Worm (Caenorhabditis elegans) whole organism, mixed stage, embryonic: ENCODE data around the gene egrh-1.

Experiments
- M03D4.4 ChIP-seq: sonication (generic microtip); optimal IDR thresholded peaks from 2 replicates; lab custom pipeline; 2017; ENCODE audit warnings: mild to moderate bottlenecking, missing genetic modification characterization, missing compliant biosample characterization
- bed-3 ChIP-seq: fragments of 200-800 bp; sonication (Bioruptor generic); optimal IDR thresholded peaks from 3 replicates; lab custom pipeline; 2018; ENCODE audit warnings: mild to moderate bottlenecking, missing genetic modification characterization, moderate library complexity, missing compliant biosample characterization
- blmp-1 ChIP-seq: fragments of 150-350 bp; optimal IDR thresholded peaks from 2 replicates; lab custom pipeline; 2014; ENCODE audit warnings: missing biosample characterization, missing genetic modification characterization
- ceh-39 ChIP-seq: fragments of 150-350 bp; optimal IDR thresholded peaks from 2 replicates; lab custom pipeline; 2014; ENCODE audit warnings: missing biosample characterization, missing genetic modification characterization
- ceh-43 ChIP-seq: fragments of 200-800 bp; sonication (Bioruptor generic); optimal IDR thresholded peaks from 2 replicates; lab custom pipeline; 2018; ENCODE audit warnings: mild to moderate bottlenecking, missing genetic modification characterization, moderate library complexity, missing compliant biosample characterization
- ceh-83 ChIP-seq: fragments of 200-800 bp; sonication (Bioruptor generic); optimal IDR thresholded peaks from 2 replicates; lab custom pipeline; 2018; ENCODE audit warnings: mild to moderate bottlenecking, missing genetic modification characterization, missing compliant biosample characterization
- ces-1 ChIP-seq: fragments of 150-350 bp; optimal IDR thresholded peaks from 2 replicates; lab custom pipeline; 2014; ENCODE audit warnings: missing biosample characterization, missing genetic modification reagents, missing genetic modification characterization
- cnd-1 ChIP-seq: fragments of 200-800 bp; sonication (Bioruptor generic); optimal IDR thresholded peaks from 2 replicates; lab custom pipeline; 2018; ENCODE audit warnings: mild to moderate bottlenecking, missing genetic modification characterization, missing compliant biosample characterization
- drap-1 ChIP-seq: fragments of 200-800 bp; sonication (Bioruptor generic); optimal IDR thresholded peaks from 3 replicates; lab custom pipeline; 2018; ENCODE audit warnings: mild to moderate bottlenecking, missing genetic modification characterization, missing compliant biosample characterization
- elt-1 ChIP-seq: sonication (generic microtip); optimal IDR thresholded peaks from 2 replicates; lab custom pipeline; 2017; ENCODE audit warnings: missing genetic modification characterization, mild to moderate bottlenecking, missing compliant biosample characterization, antibody characterized with exemption, moderate library complexity, borderline replicate concordance; ENCODE audit not compliant: insufficient read depth
- elt-3 ChIP-seq: fragments of 150-350 bp; optimal IDR thresholded peaks from 2 replicates; lab custom pipeline; 2014; ENCODE audit warnings: missing biosample characterization, missing genetic modification characterization
- flh-1 ChIP-seq: fragments of 200-800 bp; sonication (Bioruptor generic); optimal IDR thresholded peaks from 2 replicates; lab custom pipeline; 2018; ENCODE audit warnings: mild to moderate bottlenecking, missing genetic modification characterization, moderate library complexity, missing compliant biosample characterization
- hlh-1 ChIP-seq: fragments of 150-350 bp; optimal IDR thresholded peaks from 2 replicates; lab custom pipeline; 2014; ENCODE audit warnings: missing biosample characterization, missing genetic modification reagents, missing genetic modification characterization
- lin-13 ChIP-seq: fragments of 150-350 bp; optimal IDR thresholded peaks from 2 replicates; lab custom pipeline; 2014; ENCODE audit warnings: missing biosample characterization, missing genetic modification characterization
- lin-32 ChIP-seq: fragments of 200-800 bp; sonication (Bioruptor generic); optimal IDR thresholded peaks from 2 replicates; lab custom pipeline; 2018; ENCODE audit warnings: mild to moderate bottlenecking, missing genetic modification characterization, missing compliant biosample characterization
- lsy-2 ChIP-seq: fragments of 150-350 bp; optimal IDR thresholded peaks from 2 replicates; lab custom pipeline; 2014; ENCODE audit warnings: missing biosample characterization, missing genetic modification characterization
- mab-5 ChIP-seq: fragments of 150-350 bp; optimal IDR thresholded peaks from 2 replicates; lab custom pipeline; 2014; ENCODE audit warnings: missing biosample characterization, missing genetic modification characterization
- mep-1 ChIP-seq: fragments of 150-350 bp; optimal IDR thresholded peaks from 2 replicates; lab custom pipeline; 2017; ENCODE audit warnings: missing biosample characterization, missing genetic modification reagents, missing genetic modification characterization, inconsistent platforms
- mls-2 ChIP-seq: sonication (generic microtip); optimal IDR thresholded peaks from 2 replicates; lab custom pipeline; 2016; ENCODE audit warnings: mild to moderate bottlenecking, missing genetic modification characterization, moderate library complexity, missing compliant biosample characterization
- nhr-2 ChIP-seq: fragments of 150-350 bp; optimal IDR thresholded peaks from 2 replicates; lab custom pipeline; 2014; ENCODE audit warnings: missing biosample characterization, missing genetic modification characterization
- nhr-237 ChIP-seq: fragments of 150-350 bp; optimal IDR thresholded peaks from 2 replicates; lab custom pipeline; 2014; ENCODE audit warnings: missing biosample characterization, missing genetic modification characterization
- nhr-28 ChIP-seq: fragments of 150-350 bp; optimal IDR thresholded peaks from 2 replicates; lab custom pipeline; 2014; ENCODE audit warnings: missing biosample characterization, missing genetic modification characterization
- nhr-76 ChIP-seq: sonication (generic microtip); optimal IDR thresholded peaks from 2 replicates; lab custom pipeline; 2017; ENCODE audit warnings: missing biosample characterization, missing genetic modification characterization
- pha-4 ChIP-seq: fragments of 150-350 bp; optimal IDR thresholded peaks from 2 replicates; lab custom pipeline; 2018; ENCODE audit warnings: missing biosample characterization, missing genetic modification reagents, missing genetic modification characterization
- sem-2 ChIP-seq: fragments of 200-800 bp; sonication (Bioruptor generic); optimal IDR thresholded peaks from 2 replicates; lab custom pipeline; 2018; ENCODE audit warnings: mild to moderate bottlenecking, missing genetic modification characterization, missing compliant biosample characterization
- snpc-4 ChIP-seq: fragments of 150-350 bp; optimal IDR thresholded peaks from 2 replicates; lab custom pipeline; 2014; ENCODE audit warnings: missing biosample characterization, missing genetic modification characterization
- tbx-8 ChIP-seq: fragments of 200-800 bp; sonication (Bioruptor generic); optimal IDR thresholded peaks from 2 replicates; lab custom pipeline; 2018; ENCODE audit warnings: mild to moderate bottlenecking, missing genetic modification characterization, moderate library complexity, missing compliant biosample characterization
- unc-120 ChIP-seq: sonication (generic microtip); optimal IDR thresholded peaks from 2 replicates; lab custom pipeline; 2017; ENCODE audit warnings: missing genetic modification characterization, missing compliant biosample characterization; ENCODE audit not compliant: poor library complexity, severe bottlenecking
- unc-39 ChIP-seq: fragments of 150-350 bp; optimal IDR thresholded peaks from 2 replicates; lab custom pipeline; 2014; ENCODE audit warnings: missing biosample characterization, missing genetic modification characterization
- unc-62 ChIP-seq: fragments of 150-350 bp; optimal IDR thresholded peaks from 2 replicates; lab custom pipeline; 2014; ENCODE audit warnings: missing biosample characterization, missing genetic modification reagents, missing genetic modification characterization
- zip-8 ChIP-seq: fragments of 150-350 bp; optimal IDR thresholded peaks from 2 replicates; lab custom pipeline; 2014; ENCODE audit warnings: missing biosample characterization, missing genetic modification characterization
- ztf-11 ChIP-seq: fragments of 150-350 bp; optimal IDR thresholded peaks from 2 replicates; lab custom pipeline; 2014; ENCODE audit warnings: missing biosample characterization, missing genetic modification characterization

Gene egrh-1

DNA sequence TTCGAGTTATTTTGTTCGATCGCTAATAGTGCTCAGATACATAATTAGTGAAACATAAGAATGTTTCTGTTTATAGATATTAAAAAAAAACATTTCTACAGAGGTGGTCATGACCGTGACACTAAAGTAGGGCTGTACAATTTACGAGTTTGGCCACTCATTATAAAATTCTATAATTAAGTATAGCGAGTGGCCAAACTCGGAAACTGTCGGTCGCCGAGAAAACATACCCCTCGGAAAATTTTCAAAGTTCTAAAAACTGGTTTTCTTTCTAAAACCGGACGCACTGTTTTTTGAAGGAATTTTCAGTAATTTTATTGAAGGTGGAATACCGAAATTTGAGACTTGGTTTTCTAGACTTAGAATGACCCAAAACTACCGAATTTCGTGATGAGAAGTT is 40.0 kb upstream of the egrh-1 start:
- no peak for TF ChIP-seq pha-4
- no peak for TF ChIP-seq unc-120 (tag; lab: Kevin White, UChicago)
- TF ChIP-seq hlh-1 (tag; lab: Kevin White, UChicago) = no peak
- TF ChIP-seq lin-32 (GFP tag; lab: Kevin White, UChicago) = no peak
- no peak for TF ChIP-seq lsy-2
- no peak for TF ChIP-seq nhr-237 (tag; lab: Kevin White, UChicago)
- no peak for TF ChIP-seq unc-39
- TF ChIP-seq flh-1 = no peak
- TF ChIP-seq ceh-39 (tag; lab: Kevin White, UChicago) = no peak
- no peak for TF ChIP-seq blmp-1 (tag; lab: Kevin White, UChicago)
- no peak for TF ChIP-seq mep-1 (tag; lab: Kevin White, UChicago)
- TF ChIP-seq ceh-83 = no peak
- no peak for TF ChIP-seq bed-3
- TF ChIP-seq drap-1 (GFP tag; lab: Kevin White, UChicago) = no peak
- TF ChIP-seq sem-2 (GFP tag; lab: Kevin White, UChicago) = no peak
- no peak for TF ChIP-seq mab-5

DNA sequence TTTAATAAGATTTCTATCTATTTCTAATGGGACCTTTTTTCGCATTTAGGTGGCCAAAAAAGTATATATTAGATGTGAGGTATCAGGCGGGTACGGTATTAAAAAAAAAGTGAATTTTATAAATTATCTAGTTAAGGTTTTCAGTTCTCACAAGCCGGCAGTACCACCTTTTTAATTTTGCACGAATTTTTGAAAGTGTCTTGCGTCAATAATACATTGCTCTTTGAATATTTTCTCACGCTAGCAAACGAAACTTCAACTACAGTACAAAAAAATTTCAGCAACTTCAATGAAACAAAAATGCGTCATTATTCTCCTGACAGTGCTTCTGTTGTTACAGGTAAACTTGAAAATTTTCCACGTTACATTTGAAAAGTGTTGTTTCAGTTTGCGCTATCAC is 38.8 kb upstream of the egrh-1 start, which contains the start of gene F42D1.4:
Gene F42D1.4 (plus strand): TSS at position 301 of the 400 bp plus-strand sequence.
- no peak for TF ChIP-seq flh-1
- TF ChIP-seq elt-1 (tag; lab: Kevin White, UChicago) = no peak
- TF ChIP-seq mls-2 = no peak
- no peak for TF ChIP-seq lsy-2
- TF ChIP-seq lin-13 (tag; lab: Kevin White, UChicago) = no peak
- TF ChIP-seq unc-120 (tag; lab: Kevin White, UChicago) = no peak
- TF ChIP-seq ceh-43 = no peak
- TF ChIP-seq nhr-2 (tag; lab: Kevin White, UChicago) = no peak
- no peak for TF ChIP-seq cnd-1 (tag; lab: Kevin White, UChicago)
- no peak for TF ChIP-seq M03D4.4 (tag; lab: Kevin White, UChicago)
- TF ChIP-seq ceh-83 = no peak
- no peak for TF ChIP-seq zip-8
- TF ChIP-seq hlh-1 (tag; lab: Kevin White, UChicago) = no peak
- TF ChIP-seq ces-1 (GFP tag; lab: Kevin White, UChicago) = no peak
- no peak for TF ChIP-seq pha-4
- TF ChIP-seq sem-2 (GFP tag; lab: Kevin White, UChicago) = no peak
- TF ChIP-seq, all 35 proteins: peak for 0

DNA sequence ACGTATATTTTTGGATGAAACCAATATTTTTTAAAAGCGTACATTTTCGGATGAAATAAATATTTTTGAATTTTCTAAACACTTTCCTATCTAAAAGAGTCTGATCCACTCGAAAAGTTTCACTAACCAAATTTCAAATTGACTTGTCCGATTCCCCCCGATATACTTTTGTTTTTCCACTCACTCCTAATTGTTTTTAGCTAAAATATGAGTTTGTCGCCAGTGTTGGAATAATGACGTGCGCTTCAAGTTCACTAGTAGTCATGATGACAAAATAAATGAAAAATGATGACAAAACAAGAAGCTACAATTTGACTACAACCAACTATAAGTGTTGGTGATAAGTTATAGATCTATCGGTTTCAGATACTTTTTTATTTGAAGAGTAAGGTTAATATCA is 36.9 kb upstream of the egrh-1 start:
- TF ChIP-seq mab-5 = no peak
- no peak for TF ChIP-seq ceh-43
- no peak for TF ChIP-seq nhr-76 (tag; lab: Kevin White, UChicago)
- TF ChIP-seq tbx-8 (GFP tag; lab: Kevin White, UChicago) = no peak
- no peak for TF ChIP-seq hlh-1 (tag; lab: Kevin White, UChicago)
- TF ChIP-seq mep-1 (tag; lab: Kevin White, UChicago) = no peak
- no peak for TF ChIP-seq ceh-83
- no peak for TF ChIP-seq lin-13 (tag; lab: Kevin White, UChicago)
- no peak for TF ChIP-seq unc-62
- no peak for TF ChIP-seq nhr-237 (tag; lab: Kevin White, UChicago)
- no peak for TF ChIP-seq zip-8
- no peak for TF ChIP-seq lin-32 (GFP tag; lab: Kevin White, UChicago)
- TF ChIP-seq unc-39 = no peak
- TF ChIP-seq unc-120 (tag; lab: Kevin White, UChicago) = no peak
- TF ChIP-seq nhr-2 (tag; lab: Kevin White, UChicago) = no peak
- TF ChIP-seq elt-3 (tag; lab: Kevin White, UChicago) = no peak
- no peak for TF ChIP-seq lsy-2

DNA sequence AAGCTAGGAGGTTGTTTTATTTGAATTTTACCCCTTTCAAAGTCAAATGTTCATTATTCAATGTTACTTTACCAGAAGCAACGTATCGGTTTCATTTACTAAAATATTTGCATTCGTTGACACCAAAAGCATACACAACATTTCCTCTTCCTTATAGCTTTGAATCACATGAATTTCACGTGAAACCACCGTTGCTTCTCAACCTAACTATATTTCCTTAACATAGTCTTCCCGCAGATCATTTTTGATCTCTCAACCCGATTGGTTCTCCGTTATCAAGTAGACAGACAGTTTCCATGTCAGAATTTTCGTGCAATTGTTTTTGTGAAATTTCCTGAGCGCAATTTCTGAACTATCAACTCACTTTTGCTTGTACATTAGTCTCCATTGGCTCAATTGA is 35.8 kb upstream of the egrh-1 start:
- no peak for TF ChIP-seq unc-39
- no peak for TF ChIP-seq nhr-76 (tag; lab: Kevin White, UChicago)
- no peak for TF ChIP-seq elt-1 (tag; lab: Kevin White, UChicago)
- no peak for TF ChIP-seq M03D4.4 (tag; lab: Kevin White, UChicago)
- no peak for TF ChIP-seq mab-5
- TF ChIP-seq ztf-11 = no peak
- no peak for TF ChIP-seq sem-2 (GFP tag; lab: Kevin White, UChicago)
- TF ChIP-seq ceh-83 = no peak
- no peak for TF ChIP-seq snpc-4 (tag; lab: Kevin White, UChicago)
- no peak for TF ChIP-seq hlh-1 (tag; lab: Kevin White, UChicago)
- no peak for TF ChIP-seq nhr-237 (tag; lab: Kevin White, UChicago)
- no peak for TF ChIP-seq mls-2
- no peak for TF ChIP-seq nhr-28 (tag; lab: Kevin White, UChicago)
- TF ChIP-seq ces-1 (GFP tag; lab: Kevin White, UChicago) = no peak
- TF ChIP-seq lin-32 (GFP tag; lab: Kevin White, UChicago) = no peak
- no peak for TF ChIP-seq nhr-2 (tag; lab: Kevin White, UChicago)
